Worm (Caenorhabditis elegans): ENCODE measurements around the gene ZK430.5.

- TF ChIP-seq lin-13 (GFP tag; optimal IDR thresholded peaks at IDR 0.05) (no peak), zag-1 (tag; optimal IDR thresholded peaks at IDR 0.05) (no peak), fkh-8 (tag; optimal IDR thresholded peaks at IDR 0.05) (no peak), unc-130 (tag; optimal IDR thresholded peaks at IDR 0.05) (no peak), blmp-1 (tag; optimal IDR thresholded peaks at IDR 0.05) (no peak), unc-62 (GFP tag; optimal IDR thresholded peaks at IDR 0.05) (no peak), ceh-90 (tag; optimal IDR thresholded peaks at IDR 0.05) (no peak), ama-1 (optimal IDR thresholded peaks at IDR 0.05) (no peak), lin-39 (tag; optimal IDR thresholded peaks at IDR 0.05) (no peak), mef-2 (tag; optimal IDR thresholded peaks at IDR 0.05) (no peak), ztf-11 (tag; optimal IDR thresholded peaks at IDR 0.05) (no peak), nhr-90 (tag; optimal IDR thresholded peaks at IDR 0.05; ENCODE audit: poor library complexity) (no peak), egl-27 (tag; optimal IDR thresholded peaks at IDR 0.05) (no peak), snpc-4 (tag; optimal IDR thresholded peaks at IDR 0.05) (no peak)
These were observed 11.9 kb downstream of the ZK430.5 start, which contains the start of gene sod-5 for ce11 chrII:4417333-4417732.
